Worm (Caenorhabditis elegans): ENCODE measurements around the gene bbs-2.

Gene bbs-2

ce11 chrIV:7916907-7917306 lies 16.9 kb upstream of the bbs-2 start:
- no peak for TF ChIP-seq T20F7.1 (GFP tag; optimal IDR thresholded peaks at IDR 0.05)
- TF ChIP-seq jun-1 (tag; optimal IDR thresholded peaks at IDR 0.05) = no peak
- TF ChIP-seq hif-1 (tag; optimal IDR thresholded peaks at IDR 0.05) = no peak
- TF ChIP-seq lir-3 (tag; optimal IDR thresholded peaks at IDR 0.05) = no peak
- TF ChIP-seq unc-62 (GFP tag; optimal IDR thresholded peaks at IDR 0.05 in 1 of 2) = peak in 1 of 2 experiments; percentile 90
- TF ChIP-seq unc-62 (tag; optimal IDR thresholded peaks at IDR 0.05) = no peak
- no peak for TF ChIP-seq tag-97 (GFP tag; IDR thresholded peaks at IDR 0.05)
- TF ChIP-seq aha-1 (tag) = peak; percentile 90

- TF ChIP-seq aha-1 (tag) (peak; percentile 95), ceh-28 (tag; optimal IDR thresholded peaks at IDR 0.05) (no peak), ZK546.5 (tag; optimal IDR thresholded peaks at IDR 0.05) (no peak), unc-62 (GFP tag; optimal IDR thresholded peaks at IDR 0.05 in 1 of 2) (peak in 1 of 2 experiments; percentile 83), unc-62 (tag; optimal IDR thresholded peaks at IDR 0.05) (no peak), arid-1 (GFP tag; conservative IDR thresholded peaks at IDR 0.05) (no peak)
These were observed 16.0 kb upstream of the bbs-2 start for ce11 chrIV:7917881-7918280.

DNA sequence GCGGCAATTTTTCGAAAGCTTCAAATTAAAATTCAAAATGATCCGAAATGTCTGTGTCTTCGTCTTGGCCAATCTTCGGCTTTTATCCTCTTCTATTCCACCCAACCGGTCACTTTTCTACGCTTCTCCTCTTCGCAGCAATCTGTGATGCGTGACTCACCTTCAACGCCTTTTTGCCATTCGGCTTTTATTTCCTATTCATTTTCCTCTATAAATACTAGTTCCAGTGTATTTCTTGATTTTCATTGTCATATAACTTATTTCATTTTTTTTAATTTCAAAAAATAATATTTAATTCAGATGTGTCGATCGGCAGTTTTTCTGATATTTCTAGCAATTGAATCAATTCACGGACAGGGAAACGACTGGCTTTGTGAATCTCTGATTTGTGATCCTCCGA lies 13.7 kb upstream of the bbs-2 start, which contains the start of gene C49H3.16:
Gene C49H3.16 (plus strand): TSS at position 301 of the 400 bp plus-strand sequence.
- TF ChIP-seq unc-62 (GFP tag; optimal IDR thresholded peaks at IDR 0.05 in 1 of 2) (peak in 1 of 2 experiments; percentile 63), unc-62 (tag; optimal IDR thresholded peaks at IDR 0.05) (no peak), F49E8.2 (tag; optimal IDR thresholded peaks at IDR 0.05; ENCODE audit: borderline replicate concordance) (no peak), lin-39 (tag; optimal IDR thresholded peaks at IDR 0.05) (no peak)

DNA sequence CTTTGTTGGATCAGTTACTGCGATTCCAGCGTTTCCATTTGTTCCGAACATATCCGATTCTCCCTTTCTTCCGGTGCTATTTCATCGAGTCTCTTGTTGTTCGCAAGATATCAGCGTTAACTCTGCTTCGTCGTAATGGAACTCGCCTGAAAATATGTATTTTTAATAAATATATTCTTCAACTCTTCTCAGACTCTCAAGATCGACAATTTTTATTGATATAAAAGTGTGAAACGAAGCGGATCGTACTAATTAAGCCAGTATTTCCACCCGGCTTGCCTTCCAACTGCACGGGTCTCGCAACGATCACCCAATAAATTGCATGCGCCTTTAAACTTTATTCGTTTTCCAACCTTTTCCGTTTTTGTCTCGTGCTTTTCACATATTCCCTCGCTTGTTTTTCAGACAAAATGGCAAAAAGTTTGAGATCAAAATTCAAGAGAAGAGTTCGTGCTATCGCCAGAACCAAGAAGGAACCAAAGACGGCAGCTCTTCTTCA lies 9.8 kb upstream of the bbs-2 start, which contains the start of the genes xpo-3 and C49H3.3:
Gene xpo-3 (minus strand): TSS at position 51 of the 499 bp plus-strand sequence.
Gene C49H3.3 (plus strand): TSS at position 369 of the 499 bp plus-strand sequence.
- TF ChIP-seq mdl-1 (tag; optimal IDR thresholded peaks at IDR 0.05) = peak in 1 of 2 experiments; percentile 54
- no peak for TF ChIP-seq lin-15B (tag; optimal IDR thresholded peaks at IDR 0.05)
- peak; percentile 52 for TF ChIP-seq mep-1 (tag; optimal IDR thresholded peaks at IDR 0.05)
- peak; percentile 38 for TF ChIP-seq dve-1 (tag; optimal IDR thresholded peaks at IDR 0.05; ENCODE audit: insufficient read depth)
- TF ChIP-seq dpl-1 (GFP tag; optimal IDR thresholded peaks at IDR 0.05) = peak; percentile 51
- no peak for TF ChIP-seq pha-4 (GFP tag; IDR thresholded peaks at IDR 0.05)
- no peak for TF ChIP-seq pha-4 (tag; optimal IDR thresholded peaks at IDR 0.05)
- TF ChIP-seq attf-4 (tag; optimal IDR thresholded peaks at IDR 0.05) = no peak
- TF ChIP-seq lin-1 (GFP tag; IDR thresholded peaks at IDR 0.05) = no peak
- TF ChIP-seq F49E8.2 (tag; optimal IDR thresholded peaks at IDR 0.05; ENCODE audit: borderline replicate concordance) = no peak
- TF ChIP-seq F37D6.2 (tag; optimal IDR thresholded peaks at IDR 0.05) = no peak
- TF ChIP-seq jun-1 (tag; optimal IDR thresholded peaks at IDR 0.05) = no peak
- TF ChIP-seq unc-62 (GFP tag; optimal IDR thresholded peaks at IDR 0.05 in 1 of 2) = no peak
- TF ChIP-seq unc-62 (tag; optimal IDR thresholded peaks at IDR 0.05) = no peak
- TF ChIP-seq F10B5.3 (tag; optimal IDR thresholded peaks at IDR 0.05) = no peak
- TF ChIP-seq rbr-2 (tag; optimal IDR thresholded peaks at IDR 0.05) = peak; percentile 15
- TF ChIP-seq nhr-77 (tag; optimal IDR thresholded peaks at IDR 0.05) = peak; percentile 24
- TF ChIP-seq ceh-62 (tag; optimal IDR thresholded peaks at IDR 0.05) = no peak
- TF ChIP-seq ceh-82 (tag; optimal IDR thresholded peaks at IDR 0.05) = no peak
- no peak for TF ChIP-seq nhr-41 (GFP tag; IDR thresholded peaks at IDR 0.05)
- TF ChIP-seq snpc-1.2 (GFP tag; IDR thresholded peaks at IDR 0.05) = no peak
- no peak for TF ChIP-seq Y5F2A.4 (GFP tag; optimal IDR thresholded peaks at IDR 0.05)
- no peak for TF ChIP-seq Y75B8A.6 (GFP tag; IDR thresholded peaks at IDR 0.05)
- no peak for TF ChIP-seq dmd-8 (GFP tag; IDR thresholded peaks at IDR 0.05)
- TF ChIP-seq ztf-11 (tag; optimal IDR thresholded peaks at IDR 0.05) = no peak
- TF ChIP-seq R02D3.7 (tag; optimal IDR thresholded peaks at IDR 0.05) = no peak
- peak; percentile 27 for TF ChIP-seq hlh-11 (tag; optimal IDR thresholded peaks at IDR 0.05)
- TF ChIP-seq egl-27 (tag; optimal IDR thresholded peaks at IDR 0.05) = no peak
- TF ChIP-seq nhr-76 (tag; optimal IDR thresholded peaks at IDR 0.05) = no peak
- no peak for TF ChIP-seq nhr-48 (tag; optimal IDR thresholded peaks at IDR 0.05)
- 0 out of 2 replicates have a peak, but pooled peaks have one; percentile 22 for TF ChIP-seq lin-38 (GFP tag; IDR thresholded peaks at IDR 0.05)
- TF ChIP-seq mes-2 (tag; optimal IDR thresholded peaks at IDR 0.05; ENCODE audit: poor library complexity, severe bottlenecking) = peak; percentile 65
- TF ChIP-seq nhr-111 (GFP tag; optimal IDR thresholded peaks at IDR 0.05) = no peak
- peak; percentile 10 for TF ChIP-seq nhr-28 (tag; optimal IDR thresholded peaks at IDR 0.05)
- no peak for TF ChIP-seq T20F7.1 (GFP tag; optimal IDR thresholded peaks at IDR 0.05)
- peak; percentile 80 for TF ChIP-seq hlh-30 (tag; optimal IDR thresholded peaks at IDR 0.05; ENCODE audit: insufficient read depth)
- no peak for TF ChIP-seq ctbp-1 (GFP tag; IDR thresholded peaks at IDR 0.05)
